Fruit fly (Drosophila melanogaster) S2 (cell line): ENCODE data around the gene Ssdp.

Experiments used
- CG8478 ChIP-seq: fragments of >200 bp; optimal IDR thresholded peaks from 2 replicates; lab custom pipeline; 2018
- CTCF ChIP-seq, 2 experiments: fragments of >200 bp; optimal IDR thresholded peaks; 2 replicates each; lab custom pipeline; 2018

Ssdp gene

dm6 chr3R:18199177-18199884, at the start of gene Ssdp, which contains the start of gene CG7985:
Ssdp (minus strand) TSS chr3R:18199595.
CG7985 (plus strand) TSS chr3R:18199857.
- TF ChIP-seq CTCF (optimal IDR thresholded peaks at IDR 0.05; lab: Kevin White, UChicago): no peak
- no peak for TF ChIP-seq CG8478 (lab: Kevin White, UChicago)

- TF ChIP-seq CG8478 (lab: Kevin White, UChicago) (no peak), CTCF (optimal IDR thresholded peaks at IDR 0.05; lab: Kevin White, UChicago) (no peak)
These were observed 46.6 kb upstream of the Ssdp start for dm6 chr3R:18246041-18246440.

dm6 chr3R:18245044-18245596, 45.7 kb upstream of the Ssdp start:
- TF ChIP-seq CG8478 (lab: Kevin White, UChicago): no peak
- TF ChIP-seq CTCF (optimal IDR thresholded peaks at IDR 0.05; lab: Kevin White, UChicago): no peak

dm6 chr3R:18244171-18245043, 45.0 kb upstream of the Ssdp start:
- TF ChIP-seq CG8478 (lab: Kevin White, UChicago) (peak; percentile 33), CTCF (optimal IDR thresholded peaks at IDR 0.05; lab: Kevin White, UChicago) (no peak)

dm6 chr3R:18243718-18244170, 44.3 kb upstream of the Ssdp start:
- TF ChIP-seq CG8478 (lab: Kevin White, UChicago) (no peak), CTCF (optimal IDR thresholded peaks at IDR 0.05; lab: Kevin White, UChicago) (no peak)

- TF ChIP-seq CG8478 (lab: Kevin White, UChicago): no peak
- TF ChIP-seq CTCF (optimal IDR thresholded peaks at IDR 0.05; lab: Kevin White, UChicago): no peak
These were observed 43.6 kb upstream of the Ssdp start for dm6 chr3R:18243000-18243399.

- TF ChIP-seq CTCF (optimal IDR thresholded peaks at IDR 0.05; lab: Kevin White, UChicago) (peak in 1 of 2 experiments; percentile 8), CG8478 (lab: Kevin White, UChicago) (no peak)
These were observed 42.9 kb upstream of the Ssdp start, which contains the start of the genes CG7156 and 14-3-3epsilon for dm6 chr3R:18242089-18242955. CG7156 (minus strand) TSS chr3R:18242159. 14-3-3epsilon (plus strand) TSS chr3R:18242531.

- TF ChIP-seq CG8478 (lab: Kevin White, UChicago): no peak
- TF ChIP-seq CTCF (optimal IDR thresholded peaks at IDR 0.05; lab: Kevin White, UChicago): no peak
These were observed 36.5 kb upstream of the Ssdp start, which contains the start of gene repo for dm6 chr3R:18235879-18236278. repo (plus strand) TSS chr3R:18236192.

- TF ChIP-seq CTCF (optimal IDR thresholded peaks at IDR 0.05; lab: Kevin White, UChicago) (no peak), CG8478 (lab: Kevin White, UChicago) (no peak)
These were observed 35.4 kb upstream of the Ssdp start for dm6 chr3R:18234699-18235257.

dm6 chr3R:18232187-18232586, 32.8 kb upstream of the Ssdp start:
- TF ChIP-seq CTCF (optimal IDR thresholded peaks at IDR 0.05; lab: Kevin White, UChicago) (no peak), CG8478 (lab: Kevin White, UChicago) (no peak)

dm6 chr3R:18230229-18230628, 30.8 kb upstream of the Ssdp start:
- TF ChIP-seq CTCF (optimal IDR thresholded peaks at IDR 0.05; lab: Kevin White, UChicago) (no peak), CG8478 (lab: Kevin White, UChicago) (no peak)

- TF ChIP-seq CG8478 (lab: Kevin White, UChicago) (no peak), CTCF (optimal IDR thresholded peaks at IDR 0.05; lab: Kevin White, UChicago) (no peak)
These were observed 29.4 kb upstream of the Ssdp start for dm6 chr3R:18228713-18229222.

- TF ChIP-seq CG8478 (lab: Kevin White, UChicago) (no peak), CTCF (optimal IDR thresholded peaks at IDR 0.05; lab: Kevin White, UChicago) (no peak)
These were observed 28.0 kb upstream of the Ssdp start for dm6 chr3R:18227385-18227784.
